Fruit fly (Drosophila melanogaster): ENCODE data around the gene CG9265.

dm6 chr2L:21024006-21024687 is 47.2 kb downstream of the CG9265 start:
- no peak for TF ChIP-seq CG5204 (GFP tag; optimal IDR thresholded peaks at IDR 0.05)
- no peak for TF ChIP-seq Hr96 (GFP tag; optimal IDR thresholded peaks at IDR 0.05)
- TF ChIP-seq CG33017 (tag; optimal IDR thresholded peaks at IDR 0.05): no peak
- TF ChIP-seq Mnt (GFP tag; optimal IDR thresholded peaks at IDR 0.05): no peak
- TF ChIP-seq CG14711 (tag; optimal IDR thresholded peaks at IDR 0.05): no peak
- no peak for TF ChIP-seq CG1620 (GFP tag; optimal IDR thresholded peaks at IDR 0.05)
- no peak for TF ChIP-seq CG7101 (tag; optimal IDR thresholded peaks at IDR 0.05)
- no peak for TF ChIP-seq pad (GFP tag; optimal IDR thresholded peaks at IDR 0.05)
- TF ChIP-seq kay (GFP tag; ENCODE audit: borderline replicate concordance): no peak
- no peak for TF ChIP-seq ovo (GFP tag; optimal IDR thresholded peaks at IDR 0.05)
